Fruit fly (Drosophila melanogaster) Kc167 (cell line): ENCODE data around the gene Cpr66Cb.

Source experiments
- Myc ChIP-seq: fragments of >200 bp; optimal IDR thresholded peaks from 2 replicates; lab custom pipeline; 2017; ENCODE audit warnings: missing external identifiers
- Sin3A ChIP-seq: fragments of >200 bp; optimal IDR thresholded peaks from 2 replicates; lab custom pipeline; 2018; ENCODE audit warnings: missing external identifiers
- h ChIP-seq: fragments of >200 bp; optimal IDR thresholded peaks from 3 replicates; lab custom pipeline; 2018; ENCODE audit warnings: missing external identifiers
- insv ChIP-seq: fragments of >200 bp; optimal IDR thresholded peaks from 3 replicates; lab custom pipeline; 2018; ENCODE audit warnings: missing external identifiers
- psq ChIP-seq: fragments of >200 bp; optimal IDR thresholded peaks from 2 replicates; lab custom pipeline; 2017; ENCODE audit warnings: missing external identifiers
- ttk ChIP-seq: sonication (Bioruptor generic); optimal IDR thresholded peaks from 2 replicates; lab custom pipeline; 2017; ENCODE audit warnings: missing external identifiers

Gene Cpr66Cb

dm6 chr3L:8336372-8336771 lies at the start of gene Cpr66Cb:
Gene Cpr66Cb, plus strand, starts transcription at chr3L:8336672.
- TF ChIP-seq Sin3A (lab: Kevin White, UChicago) = no peak

dm6 chr3L:8288396-8288795 lies 48.1 kb upstream of the Cpr66Cb start:
- TF ChIP-seq insv = no peak
- no peak for TF ChIP-seq Sin3A (lab: Kevin White, UChicago)
- TF ChIP-seq h (lab: Kevin White, UChicago) = no peak
- no peak for TF ChIP-seq ttk (lab: Kevin White, UChicago)
- no peak for TF ChIP-seq psq
- TF ChIP-seq Myc = no peak

dm6 chr3L:8289336-8290258 lies 46.9 kb upstream of the Cpr66Cb start, which contains the start of gene cert:
Gene cert, minus strand, starts transcription at chr3L:8289870.
- TF ChIP-seq Sin3A (lab: Kevin White, UChicago) = no peak
- no peak for TF ChIP-seq h (lab: Kevin White, UChicago)
- TF ChIP-seq Myc = no peak
- no peak for TF ChIP-seq ttk (lab: Kevin White, UChicago)
- TF ChIP-seq psq = no peak
- TF ChIP-seq insv = no peak

- TF ChIP-seq ttk (lab: Kevin White, UChicago) (no peak), Sin3A (lab: Kevin White, UChicago) (no peak), Myc (no peak), insv (no peak)
These were observed 41.2 kb upstream of the Cpr66Cb start, which contains the start of gene CG7201 for dm6 chr3L:8295227-8295626. Gene CG7201, minus strand, starts transcription at chr3L:8295327.

- TF ChIP-seq ttk (lab: Kevin White, UChicago) (no peak), Sin3A (lab: Kevin White, UChicago) (no peak), Myc (no peak), h (lab: Kevin White, UChicago) (no peak), insv (no peak), psq (no peak)
These were observed 39.5 kb upstream of the Cpr66Cb start, which contains the start of gene Rab19 for dm6 chr3L:8296941-8297340. Gene Rab19, plus strand, starts transcription at chr3L:8297018.

dm6 chr3L:8297488-8297887 lies 39.0 kb upstream of the Cpr66Cb start:
- TF ChIP-seq Sin3A (lab: Kevin White, UChicago) (no peak), ttk (lab: Kevin White, UChicago) (no peak), insv (no peak), psq (no peak), h (lab: Kevin White, UChicago) (no peak), Myc (no peak)

- TF ChIP-seq Sin3A (lab: Kevin White, UChicago) (no peak), Myc (no peak), insv (no peak), h (lab: Kevin White, UChicago) (no peak), psq (no peak), ttk (lab: Kevin White, UChicago) (no peak)
These were observed 37.0 kb upstream of the Cpr66Cb start, which contains the start of the genes Arl5 and CG13671 for dm6 chr3L:8299224-8300130. Gene Arl5, minus strand, starts transcription at chr3L:8299839. Gene CG13671, plus strand, starts transcription at chr3L:8300064.

dm6 chr3L:8303912-8304311 lies 32.6 kb upstream of the Cpr66Cb start, which contains the start of the genes CG7194 and Sbp2:
Gene CG7194, minus strand, starts transcription at chr3L:8304059.
Gene Sbp2, plus strand, starts transcription at chr3L:8304157.
- no peak for TF ChIP-seq psq
- no peak for TF ChIP-seq Sin3A (lab: Kevin White, UChicago)
- no peak for TF ChIP-seq ttk (lab: Kevin White, UChicago)
- no peak for TF ChIP-seq h (lab: Kevin White, UChicago)
- TF ChIP-seq insv = no peak
- no peak for TF ChIP-seq Myc

- TF ChIP-seq Myc (no peak), ttk (lab: Kevin White, UChicago) (no peak), h (lab: Kevin White, UChicago) (no peak), psq (no peak), insv (no peak), Sin3A (lab: Kevin White, UChicago) (no peak)
These were observed 29.6 kb upstream of the Cpr66Cb start, which contains the start of gene Gr66a for dm6 chr3L:8306880-8307279. Gene Gr66a, minus strand, starts transcription at chr3L:8306980.

- TF ChIP-seq Myc = no peak
- no peak for TF ChIP-seq insv
- TF ChIP-seq ttk (lab: Kevin White, UChicago) = no peak
These were observed 27.6 kb upstream of the Cpr66Cb start, which contains the start of gene BI-1 for dm6 chr3L:8308891-8309352. Gene BI-1, minus strand, starts transcription at chr3L:8308941.

- TF ChIP-seq psq (no peak), Sin3A (lab: Kevin White, UChicago) (no peak), h (lab: Kevin White, UChicago) (no peak), ttk (lab: Kevin White, UChicago) (no peak), Myc (no peak), insv (no peak)
These were observed 24.2 kb upstream of the Cpr66Cb start for dm6 chr3L:8312290-8312689.

dm6 chr3L:8314788-8315140 lies 21.7 kb upstream of the Cpr66Cb start:
- no peak for TF ChIP-seq h (lab: Kevin White, UChicago)
- no peak for TF ChIP-seq Myc
- TF ChIP-seq psq = no peak
- TF ChIP-seq ttk (lab: Kevin White, UChicago) = no peak
- no peak for TF ChIP-seq Sin3A (lab: Kevin White, UChicago)
- no peak for TF ChIP-seq insv
